Worm (Caenorhabditis elegans): ENCODE measurements around the gene C07A12.2.
A peak's percentile ranks its signal among the peaks of the same experiment; 100 is the strongest.

Gene C07A12.2

ce11 chrX:4523887-4524350, 20.7 kb upstream of the C07A12.2 start, which contains the start of gene pdi-2 (continued):
- TF ChIP-seq F49E8.2 (tag; optimal IDR thresholded peaks at IDR 0.05; ENCODE audit: borderline replicate concordance), result no peak
- peak; percentile 97 for TF ChIP-seq mxl-3 (GFP tag; optimal IDR thresholded peaks at IDR 0.05)
- no peak for TF ChIP-seq unc-130 (GFP tag; optimal IDR thresholded peaks at IDR 0.05)
- TF ChIP-seq lin-29 (GFP tag; IDR thresholded peaks at IDR 0.05), result no peak
- peak; percentile 2 for TF ChIP-seq duxl-1 (tag; optimal IDR thresholded peaks at IDR 0.05; ENCODE audit: poor library complexity)
- no peak for TF ChIP-seq tag-97 (GFP tag; IDR thresholded peaks at IDR 0.05)
- peak; percentile 31 for TF ChIP-seq jun-1 (tag; optimal IDR thresholded peaks at IDR 0.05)
- peak; percentile 52; the same call in 1 of the 2 replicates for TF ChIP-seq D1046.2 (GFP tag; IDR thresholded peaks at IDR 0.05)
- no peak for TF ChIP-seq lin-39 (tag; optimal IDR thresholded peaks at IDR 0.05)
- peak; percentile 44 for TF ChIP-seq nhr-11 (tag; optimal IDR thresholded peaks at IDR 0.05)
- peak; percentile 33 for TF ChIP-seq nhr-77 (tag; optimal IDR thresholded peaks at IDR 0.05)
- TF ChIP-seq arid-1 (GFP tag; conservative IDR thresholded peaks at IDR 0.05), result peak; percentile 69; the same call in 1 of the 2 replicates
- TF ChIP-seq snpc-1.2 (GFP tag; IDR thresholded peaks at IDR 0.05), result no peak
- TF ChIP-seq T20F7.1 (GFP tag; optimal IDR thresholded peaks at IDR 0.05), result peak; percentile 34
- TF ChIP-seq lir-3 (tag; optimal IDR thresholded peaks at IDR 0.05), result no peak
- no peak for TF ChIP-seq daf-19 (GFP tag; conservative IDR thresholded peaks at IDR 0.05)
- peak; percentile 47 for TF ChIP-seq dpl-1 (GFP tag; optimal IDR thresholded peaks at IDR 0.05)
- TF ChIP-seq lsy-2 (tag; optimal IDR thresholded peaks at IDR 0.05), result peak; percentile 45 to 91
- TF ChIP-seq unc-39 (tag; optimal IDR thresholded peaks at IDR 0.05), result no peak
- no peak for TF ChIP-seq daf-8 (GFP tag; IDR thresholded peaks at IDR 0.05)
- TF ChIP-seq ztf-11 (tag; optimal IDR thresholded peaks at IDR 0.05), result no peak
- TF ChIP-seq zfp-2 (tag; optimal IDR thresholded peaks at IDR 0.05), result no peak
- TF ChIP-seq T26A8.4 (GFP tag; IDR thresholded peaks at IDR 0.05), result peak; percentile 81
- TF ChIP-seq unc-62 (GFP tag; optimal IDR thresholded peaks at IDR 0.05 in 1 of 2), result peak in 1 of 2 experiments; percentile 91
- no peak for TF ChIP-seq unc-62 (tag; optimal IDR thresholded peaks at IDR 0.05)

- TF ChIP-seq daf-16 (GFP tag; optimal IDR thresholded peaks at IDR 0.05), result no peak
- TF ChIP-seq daf-16 (tag; optimal IDR thresholded peaks at IDR 0.05), result no peak
- peak; percentile 22 for TF ChIP-seq nhr-28 (tag; optimal IDR thresholded peaks at IDR 0.05)
- TF ChIP-seq ceh-82 (tag; optimal IDR thresholded peaks at IDR 0.05), result no peak
- no peak for TF ChIP-seq jun-1 (tag; optimal IDR thresholded peaks at IDR 0.05)
- TF ChIP-seq unc-62 (GFP tag; optimal IDR thresholded peaks at IDR 0.05 in 1 of 2), result peak in 1 of 2 experiments; percentile 84
- TF ChIP-seq unc-62 (tag; optimal IDR thresholded peaks at IDR 0.05), result no peak
- peak; percentile 19 for TF ChIP-seq aha-1 (tag)
- peak; percentile 44 for TF ChIP-seq spr-3 (GFP tag; optimal IDR thresholded peaks at IDR 0.05)
- TF ChIP-seq nhr-41 (GFP tag; IDR thresholded peaks at IDR 0.05), result no peak
- TF ChIP-seq Y48G9A.11 (GFP tag; IDR thresholded peaks at IDR 0.05), result no peak
- no peak for TF ChIP-seq pqm-1 (tag; optimal IDR thresholded peaks at IDR 0.05)
- no peak for TF ChIP-seq F26F4.8 (GFP tag; conservative IDR thresholded peaks at IDR 0.05)
These were observed 19.8 kb upstream of the C07A12.2 start for ce11 chrX:4524844-4525243.

- TF ChIP-seq dpl-1 (GFP tag; optimal IDR thresholded peaks at IDR 0.05) (no peak), lin-38 (GFP tag; IDR thresholded peaks at IDR 0.05) (0 out of 2 replicates have a peak, but pooled peaks have one; percentile 24), spr-3 (GFP tag; optimal IDR thresholded peaks at IDR 0.05) (no peak), nhr-48 (tag; optimal IDR thresholded peaks at IDR 0.05) (peak; percentile 39), mdt-29 (GFP tag; IDR thresholded peaks at IDR 0.05) (no peak), arid-1 (GFP tag; conservative IDR thresholded peaks at IDR 0.05) (0 out of 2 replicates have a peak, but pooled peaks have one; percentile 16), dve-1 (tag; optimal IDR thresholded peaks at IDR 0.05; ENCODE audit: insufficient read depth) (peak; percentile 43), mep-1 (tag; optimal IDR thresholded peaks at IDR 0.05) (peak; percentile 67), jun-1 (tag; optimal IDR thresholded peaks at IDR 0.05) (peak; percentile 29), snpc-4 (tag; optimal IDR thresholded peaks at IDR 0.05) (no peak), nhr-111 (GFP tag; optimal IDR thresholded peaks at IDR 0.05) (no peak), hlh-11 (tag; optimal IDR thresholded peaks at IDR 0.05) (peak; percentile 16), ces-1 (GFP tag; optimal IDR thresholded peaks at IDR 0.05) (no peak), lsy-2 (tag; optimal IDR thresholded peaks at IDR 0.05) (peak in 1 of 2 experiments; percentile 29), T26A8.4 (GFP tag; IDR thresholded peaks at IDR 0.05) (peak; percentile 84), nhr-10 (tag; optimal IDR thresholded peaks at IDR 0.05) (peak; percentile 64), nhr-11 (tag; optimal IDR thresholded peaks at IDR 0.05) (no peak), gei-8 (GFP tag; optimal IDR thresholded peaks at IDR 0.05) (no peak), lir-3 (tag; optimal IDR thresholded peaks at IDR 0.05) (no peak), madf-5 (GFP tag; IDR thresholded peaks at IDR 0.05) (no peak), tra-1 (GFP tag; IDR thresholded peaks at IDR 0.05) (no peak), mxl-3 (GFP tag; optimal IDR thresholded peaks at IDR 0.05) (no peak), D1046.2 (GFP tag; IDR thresholded peaks at IDR 0.05) (no peak), hmg-1.1 (GFP tag; IDR thresholded peaks at IDR 0.05) (no peak)
These were observed 18.2 kb upstream of the C07A12.2 start for ce11 chrX:4526412-4526811.
